Worm (Caenorhabditis elegans) whole organism, L4 larva: Measurements from ENCODE around the gene str-145.
A peak's percentile ranks its signal among the peaks of the same experiment; 100 is the strongest.

Experiments used
- D1046.2 ChIP-seq: fragments of 200-800 bp; sonication (Bioruptor generic); IDR thresholded peaks from 2 replicates; pipeline ENCODE4 v1.3.6; 2022; ENCODE audit warnings: missing genetic modification characterization, missing compliant biosample characterization
- F26F4.8 ChIP-seq: fragments of 200-800 bp; sonication (Bioruptor generic); conservative IDR thresholded peaks from 2 replicates; pipeline ENCODE4 v1.3.6; 2022; ENCODE audit warnings: missing genetic modification characterization, missing compliant biosample characterization
- F44E2.7 ChIP-seq: fragments of 200-800 bp; sonication (Bioruptor generic); IDR thresholded peaks from 2 replicates; pipeline ENCODE4 v2.1.2; 2022; ENCODE audit warnings: missing genetic modification characterization, missing compliant biosample characterization
- Y105C5A.15 ChIP-seq: fragments of 200-800 bp; sonication (Bioruptor generic); IDR thresholded peaks from 2 replicates; pipeline ENCODE4 v1.3.6; 2022; ENCODE audit warnings: missing genetic modification characterization, missing compliant biosample characterization
- Y48G9A.11 ChIP-seq: fragments of 200-800 bp; sonication (Bioruptor generic); IDR thresholded peaks from 2 replicates; pipeline ENCODE4 v1.3.6; 2022; ENCODE audit warnings: missing genetic modification reagents, missing genetic modification characterization, missing compliant biosample characterization
- ZK337.2 ChIP-seq: fragments of 200-800 bp; sonication (Bioruptor generic); IDR thresholded peaks from 2 replicates; pipeline ENCODE4 v1.3.6; 2022; ENCODE audit warnings: missing genetic modification reagents, missing genetic modification characterization, missing compliant biosample characterization
- aly-2 ChIP-seq: sonication (generic microtip); optimal IDR thresholded peaks from 2 replicates; lab custom pipeline; 2018; ENCODE audit warnings: missing biosample characterization, missing genetic modification characterization
- ceh-20 ChIP-seq: fragments of 200-800 bp; sonication (Bioruptor generic); IDR thresholded peaks from 2 replicates; pipeline ENCODE4 v1.3.6; 2022; ENCODE audit warnings: missing genetic modification reagents, missing genetic modification characterization, missing compliant biosample characterization
- ceh-32 ChIP-seq: sonication (generic microtip); optimal IDR thresholded peaks from 2 replicates; lab custom pipeline; 2016; ENCODE audit warnings: mild to moderate bottlenecking, missing genetic modification characterization, missing compliant biosample characterization; ENCODE audit not compliant: poor library complexity
- ceh-62 ChIP-seq: sonication (generic microtip); optimal IDR thresholded peaks from 2 replicates; lab custom pipeline; 2017; ENCODE audit warnings: missing biosample characterization, missing genetic modification characterization
- ceh-82 ChIP-seq: sonication (generic microtip); optimal IDR thresholded peaks from 2 replicates; lab custom pipeline; 2017; ENCODE audit warnings: missing biosample characterization, missing genetic modification characterization
- ctbp-1 ChIP-seq: fragments of 200-800 bp; sonication (Bioruptor generic); IDR thresholded peaks from 2 replicates; pipeline ENCODE4 v1.3.6; 2022; ENCODE audit warnings: missing genetic modification reagents, missing genetic modification characterization, missing compliant biosample characterization
- daf-12 ChIP-seq: fragments of 150-350 bp; optimal IDR thresholded peaks from 2 replicates; lab custom pipeline; 2014; ENCODE audit warnings: missing biosample characterization, missing genetic modification reagents, missing genetic modification characterization
- dve-1 ChIP-seq: sonication (generic microtip); optimal IDR thresholded peaks from 2 replicates; lab custom pipeline; 2017; ENCODE audit warnings: antibody characterized with exemption, mild to moderate bottlenecking, missing genetic modification characterization, missing compliant biosample characterization; ENCODE audit not compliant: insufficient read depth
- lin-39 ChIP-seq: fragments of 150-350 bp; optimal IDR thresholded peaks from 2 replicates; lab custom pipeline; 2014; ENCODE audit warnings: missing biosample characterization, missing genetic modification reagents, missing genetic modification characterization
- mdl-1 ChIP-seq, 2 experiments: fragments of 150-350 bp in 1 of 2; sonication (generic microtip) in 1 of 2; optimal IDR thresholded peaks; 2 replicates each; lab custom pipeline; 2014 to 2017; ENCODE audit warnings: missing biosample characterization in 2 of 2, missing genetic modification characterization in 2 of 2
- mdt-29 ChIP-seq: fragments of 200-800 bp; sonication (Bioruptor generic); IDR thresholded peaks from 2 replicates; pipeline ENCODE4 v1.3.6; 2022; ENCODE audit warnings: missing genetic modification reagents, missing genetic modification characterization, missing compliant biosample characterization
- mxl-3 ChIP-seq: fragments of 200-800 bp; sonication (Bioruptor generic); optimal IDR thresholded peaks from 2 replicates; lab custom pipeline; 2018; ENCODE audit warnings: mild to moderate bottlenecking, missing genetic modification characterization, missing compliant biosample characterization
- nhr-25 ChIP-seq: sonication (generic microtip); optimal IDR thresholded peaks from 2 replicates; lab custom pipeline; 2017; ENCODE audit warnings: missing genetic modification characterization, mild to moderate bottlenecking, missing compliant biosample characterization, antibody characterized with exemption, moderate library complexity, borderline replicate concordance; ENCODE audit not compliant: insufficient read depth
- nhr-28 ChIP-seq: fragments of 150-350 bp; optimal IDR thresholded peaks from 2 replicates; lab custom pipeline; 2014; ENCODE audit warnings: missing biosample characterization, missing genetic modification characterization
- nhr-41 ChIP-seq: fragments of 200-800 bp; sonication (Bioruptor generic); IDR thresholded peaks from 2 replicates; pipeline ENCODE4 v1.3.6; 2022; ENCODE audit warnings: missing genetic modification reagents, missing genetic modification characterization, missing compliant biosample characterization
- nhr-48 ChIP-seq: sonication (generic microtip); optimal IDR thresholded peaks from 2 replicates; lab custom pipeline; 2016; ENCODE audit warnings: mild to moderate bottlenecking, missing genetic modification characterization, missing compliant biosample characterization
- nhr-76 ChIP-seq: fragments of 150-350 bp; optimal IDR thresholded peaks from 2 replicates; lab custom pipeline; 2014; ENCODE audit warnings: missing biosample characterization, missing genetic modification characterization
- sdz-12 ChIP-seq: fragments of 200-800 bp; sonication (Bioruptor generic); optimal IDR thresholded peaks from 2 replicates; lab custom pipeline; 2018; ENCODE audit warnings: mild to moderate bottlenecking, missing genetic modification characterization, missing compliant biosample characterization
- set-16 ChIP-seq: fragments of 200-800 bp; sonication (Bioruptor generic); IDR thresholded peaks from 2 replicates; pipeline ENCODE4 v1.3.6; 2022; ENCODE audit warnings: missing genetic modification reagents, missing genetic modification characterization, missing compliant biosample characterization
- skn-1 ChIP-seq: fragments of 150-350 bp; optimal IDR thresholded peaks from 2 replicates; lab custom pipeline; 2014; ENCODE audit warnings: missing biosample characterization, missing genetic modification characterization
- spr-3 ChIP-seq: fragments of 200-800 bp; sonication (Bioruptor generic); optimal IDR thresholded peaks from 2 replicates; lab custom pipeline; 2018; ENCODE audit warnings: mild to moderate bottlenecking, missing genetic modification characterization, missing compliant biosample characterization
- tag-97 ChIP-seq: fragments of 200-800 bp; sonication (Bioruptor generic); IDR thresholded peaks from 2 replicates; pipeline ENCODE4 v1.3.6; 2022; ENCODE audit warnings: missing genetic modification characterization, missing compliant biosample characterization
- unc-39 ChIP-seq: sonication (generic microtip); optimal IDR thresholded peaks from 2 replicates; lab custom pipeline; 2017; ENCODE audit warnings: missing biosample characterization, missing genetic modification characterization
- unc-62 ChIP-seq, 3 experiments: fragments of 150-350 bp in 1 of 3; sonication (generic microtip); optimal IDR thresholded peaks in 2 of 3; peaks in 1 of 3; 1 replicate in 1 of 3; 2 replicates in 2 of 3; lab custom pipeline; 2014 to 2017; ENCODE audit warnings: missing biosample characterization in 3 of 3, missing genetic modification characterization in 3 of 3, missing genetic modification reagents in 3 of 3, missing genotype in 1 of 3

Gene str-145

ce11 chrV:8079813-8080212 lies 18.3 kb downstream of the str-145 start:
- TF ChIP-seq nhr-48 (tag; lab: Kevin White, UChicago) (peak; percentile 18), skn-1 (no peak), nhr-28 (peak; percentile 27), daf-12 (tag; lab: Kevin White, UChicago) (no peak), sdz-12 (GFP tag; lab: Kevin White, UChicago) (no peak), mdl-1 (tag; optimal IDR thresholded peaks at IDR 0.05; lab: Kevin White, UChicago) (peak in 1 of 2 experiments; percentile 32), F44E2.7 (GFP tag; lab: Robert Waterston, UW) (no peak), ceh-20 (no peak), ctbp-1 (GFP tag; lab: Robert Waterston, UW) (no peak), Y48G9A.11 (no peak)
- TF ChIP-seq, all 104 proteins: peak for 3

ce11 chrV:8075712-8076111 lies 22.4 kb downstream of the str-145 start, which contains the start of gene catp-3:
catp-3 (plus strand) TSS chrV:8076012.
- TF ChIP-seq ceh-82 (tag; lab: Kevin White, UChicago) (no peak), nhr-41 (GFP tag; lab: Robert Waterston, UW) (no peak)

ce11 chrV:8073162-8073561 lies 25.0 kb downstream of the str-145 start:
- no peak for TF ChIP-seq nhr-76
- no peak for TF ChIP-seq nhr-25 (tag; lab: Kevin White, UChicago)
- peak in 1 of 2 experiments; percentile 24 for TF ChIP-seq mdl-1 (tag; optimal IDR thresholded peaks at IDR 0.05; lab: Kevin White, UChicago)
- peak; percentile 52 for TF ChIP-seq nhr-28
- no peak for TF ChIP-seq mxl-3 (GFP tag; lab: Kevin White, UChicago)
- TF ChIP-seq unc-62 (GFP tag; optimal IDR thresholded peaks at IDR 0.05 in 1 of 2; lab: Kevin White, UChicago) = peak in 1 of 2 experiments; percentile 80
- TF ChIP-seq unc-62 (tag; optimal IDR thresholded peaks at IDR 0.05; lab: Kevin White, UChicago) = no peak

- TF ChIP-seq spr-3 (no peak), skn-1 (no peak)
Measured at ce11 chrV:8072047-8072446, 26.1 kb downstream of the str-145 start, which contains the start of gene str-144. str-144 (minus strand) TSS chrV:8072147.

ce11 chrV:8069637-8070036 lies 28.5 kb downstream of the str-145 start, which contains the start of gene str-143:
str-143 (minus strand) TSS chrV:8069737.
- TF ChIP-seq unc-62 (GFP tag; optimal IDR thresholded peaks at IDR 0.05 in 1 of 2; lab: Kevin White, UChicago) = peak in 1 of 2 experiments; percentile 17
- no peak for TF ChIP-seq unc-62 (tag; optimal IDR thresholded peaks at IDR 0.05; lab: Kevin White, UChicago)
- no peak for TF ChIP-seq lin-39 (tag; lab: Kevin White, UChicago)
- TF ChIP-seq unc-39 (tag; lab: Kevin White, UChicago) = no peak

- TF ChIP-seq ctbp-1 (GFP tag; lab: Robert Waterston, UW) = no peak
- no peak for TF ChIP-seq tag-97 (GFP tag; lab: Robert Waterston, UW)
- TF ChIP-seq set-16 (GFP tag; lab: Robert Waterston, UW) = no peak
- no peak for TF ChIP-seq ZK337.2 (GFP tag; lab: Robert Waterston, UW)
- TF ChIP-seq aly-2 = no peak
- no peak for TF ChIP-seq ceh-82 (tag; lab: Kevin White, UChicago)
- TF ChIP-seq F26F4.8 = no peak
- TF ChIP-seq mdt-29 (GFP tag; lab: Robert Waterston, UW) = no peak
- TF ChIP-seq dve-1 (tag; lab: Kevin White, UChicago) = no peak
- no peak for TF ChIP-seq ceh-20
- TF ChIP-seq skn-1 = no peak
- no peak for TF ChIP-seq Y105C5A.15 (GFP tag; lab: Robert Waterston, UW)
- no peak for TF ChIP-seq lin-39 (tag; lab: Kevin White, UChicago)
- TF ChIP-seq D1046.2 (GFP tag; lab: Robert Waterston, UW) = no peak
- TF ChIP-seq ceh-62 (tag; lab: Kevin White, UChicago) = no peak
- TF ChIP-seq ceh-32 (tag; lab: Kevin White, UChicago) = no peak
Measured at ce11 chrV:8067800-8068199, 30.3 kb downstream of the str-145 start, which contains the start of gene str-140. str-140 (minus strand) TSS chrV:8067900.
